Fruit fly (Drosophila melanogaster) whole organism, embryonic: Measurements from ENCODE around the gene beta4GalT7.

ENCODE experiments used
- Abd-B ChIP-seq: fragments of 200-800 bp; sonication (Bioruptor generic); optimal IDR thresholded peaks from 2 replicates; lab custom pipeline; 2018; ENCODE audit warnings: missing biosample characterization, mild to moderate bottlenecking, missing genetic modification characterization, moderate library complexity
- Antp ChIP-seq: fragments of 200-800 bp; sonication (Bioruptor generic); optimal IDR thresholded peaks from 3 replicates; lab custom pipeline; 2016; ENCODE audit warnings: missing biosample characterization, missing genetic modification characterization
- Atf6 ChIP-seq: fragments of 200-800 bp; sonication (Bioruptor generic); IDR thresholded peaks from 2 replicates; pipeline ENCODE4 v1.3.6; 2022; ENCODE audit warnings: missing biosample characterization, missing genetic modification characterization
- CG12299 ChIP-seq: fragments of 200-800 bp; sonication (Bioruptor generic); optimal IDR thresholded peaks from 2 replicates; lab custom pipeline; 2018; ENCODE audit warnings: missing biosample characterization, mild to moderate bottlenecking, missing genetic modification characterization
- CG12942 ChIP-seq: fragments of 200-800 bp; sonication (Bioruptor generic); optimal IDR thresholded peaks from 3 replicates; lab custom pipeline; 2016; ENCODE audit warnings: missing biosample characterization, missing genetic modification characterization
- CG13775 ChIP-seq: fragments of 200-800 bp; sonication (Bioruptor generic); optimal IDR thresholded peaks from 3 replicates; lab custom pipeline; 2017; ENCODE audit warnings: missing biosample characterization, mild to moderate bottlenecking, missing genetic modification characterization
- CG15514 ChIP-seq: fragments of 200-800 bp; sonication (Bioruptor generic); optimal IDR thresholded peaks from 3 replicates; lab custom pipeline; 2017; ENCODE audit warnings: missing biosample characterization, missing genetic modification characterization, mild to moderate bottlenecking, moderate library complexity, missing genetic modification reagents
- CG15696 ChIP-seq: fragments of 200-800 bp; sonication (Bioruptor generic); optimal IDR thresholded peaks from 2 replicates; lab custom pipeline; 2019; ENCODE audit warnings: missing biosample characterization, mild to moderate bottlenecking, missing genetic modification characterization, moderate library complexity
- CG16779 ChIP-seq: fragments of 200-800 bp; sonication (Bioruptor generic); IDR thresholded peaks from 2 replicates; pipeline ENCODE4 v1.3.6; 2022; ENCODE audit warnings: missing biosample characterization, missing genetic modification characterization
- CG30403 ChIP-seq: fragments of 200-800 bp; sonication (Bioruptor generic); optimal IDR thresholded peaks from 3 replicates; lab custom pipeline; 2016; ENCODE audit warnings: missing biosample characterization, missing genetic modification characterization
- CG32532 ChIP-seq: fragments of 200-800 bp; sonication (Bioruptor generic); IDR thresholded peaks from 2 replicates; pipeline ENCODE4 v1.3.6; 2022; ENCODE audit warnings: missing biosample characterization, missing genetic modification characterization
- CG3281 ChIP-seq: fragments of 200-800 bp; sonication (Bioruptor generic); optimal IDR thresholded peaks from 3 replicates; lab custom pipeline; 2017; ENCODE audit warnings: missing biosample characterization, mild to moderate bottlenecking, missing genetic modification characterization
- CG4328 ChIP-seq: fragments of 200-800 bp; sonication (Bioruptor generic); optimal IDR thresholded peaks from 3 replicates; lab custom pipeline; 2017; ENCODE audit warnings: missing biosample characterization, missing genetic modification reagents, missing genetic modification characterization
- CG6689 ChIP-seq: fragments of 200-800 bp; sonication (Bioruptor generic); IDR thresholded peaks from 2 replicates; pipeline ENCODE4 v1.3.6; 2022; ENCODE audit warnings: missing biosample characterization, missing genetic modification characterization
- CG6765 ChIP-seq: fragments of 200-800 bp; sonication (Bioruptor generic); optimal IDR thresholded peaks from 3 replicates; lab custom pipeline; 2017; ENCODE audit warnings: missing biosample characterization, mild to moderate bottlenecking, missing genetic modification characterization
- CG7556 ChIP-seq: fragments of 200-800 bp; sonication (Bioruptor generic); optimal IDR thresholded peaks from 2 replicates; lab custom pipeline; 2017; ENCODE audit warnings: missing biosample characterization, mild to moderate bottlenecking, missing genetic modification characterization
- CG7786 ChIP-seq: fragments of 200-800 bp; sonication (Bioruptor generic); optimal IDR thresholded peaks from 2 replicates; lab custom pipeline; 2016; ENCODE audit warnings: missing biosample characterization, missing genetic modification characterization
- CG9437 ChIP-seq: fragments of 200-800 bp; sonication (Bioruptor generic); optimal IDR thresholded peaks from 2 replicates; lab custom pipeline; 2018; ENCODE audit warnings: missing biosample characterization, mild to moderate bottlenecking, missing genetic modification characterization
- CG9609 ChIP-seq: fragments of 200-800 bp; sonication (Bioruptor generic); optimal IDR thresholded peaks from 3 replicates; lab custom pipeline; 2016; ENCODE audit warnings: missing biosample characterization, missing genetic modification characterization
- Dfd ChIP-seq, 2 experiments: fragments of >200 bp; optimal IDR thresholded peaks; 2 replicates each; lab custom pipeline; 2017; ENCODE audit warnings: missing biosample characterization in 2 of 2, missing genetic modification characterization in 2 of 2
- Ets65A ChIP-seq: fragments of 200-800 bp; sonication (Bioruptor generic); peaks from one replicate; lab custom pipeline; 2016; ENCODE audit warnings: missing biosample characterization, missing genetic modification characterization
- Fer2 ChIP-seq: fragments of 200-800 bp; sonication (Bioruptor generic); optimal IDR thresholded peaks from 2 replicates; lab custom pipeline; 2018; ENCODE audit warnings: missing biosample characterization, mild to moderate bottlenecking, missing genetic modification characterization, moderate library complexity
- HLH54F ChIP-seq: fragments of 200-800 bp; sonication (Bioruptor generic); optimal IDR thresholded peaks from 3 replicates; lab custom pipeline; 2016; ENCODE audit warnings: missing biosample characterization, missing genetic modification characterization
- Meics ChIP-seq: fragments of 200-800 bp; sonication (Bioruptor generic); optimal IDR thresholded peaks from 2 replicates; lab custom pipeline; 2017; ENCODE audit warnings: missing biosample characterization, mild to moderate bottlenecking, missing genetic modification characterization
- Rx ChIP-seq: fragments of 200-800 bp; sonication (Bioruptor generic); IDR thresholded peaks from 2 replicates; pipeline ENCODE4 v1.3.6; 2022; ENCODE audit warnings: missing biosample characterization, missing genetic modification characterization
- Tbp ChIP-seq: fragments of >200 bp; optimal IDR thresholded peaks from 2 replicates; lab custom pipeline; 2018; ENCODE audit warnings: missing biosample characterization, missing genetic modification characterization
- Vsx1 ChIP-seq: fragments of 200-800 bp; sonication (Bioruptor generic); optimal IDR thresholded peaks from 2 replicates; lab custom pipeline; 2017; ENCODE audit warnings: missing biosample characterization, mild to moderate bottlenecking, missing genetic modification characterization, missing genetic modification reagents
- Xbp1 ChIP-seq: fragments of 200-800 bp; sonication (Bioruptor generic); optimal IDR thresholded peaks from 3 replicates; lab custom pipeline; 2016; ENCODE audit warnings: missing biosample characterization, mild to moderate bottlenecking, missing genetic modification characterization
- aop ChIP-seq: fragments of 200-800 bp; sonication (Bioruptor generic); IDR thresholded peaks from 2 replicates; pipeline ENCODE4 v1.3.6; 2022; ENCODE audit warnings: missing biosample characterization, missing genetic modification characterization
- ap ChIP-seq: fragments of 200-800 bp; sonication (Bioruptor generic); IDR thresholded peaks from 2 replicates; pipeline ENCODE4 v1.3.6; 2022; ENCODE audit warnings: missing biosample characterization, missing genetic modification characterization
- az2 ChIP-seq: fragments of 200-800 bp; sonication (Bioruptor generic); optimal IDR thresholded peaks from 3 replicates; lab custom pipeline; 2016; ENCODE audit warnings: missing biosample characterization, missing genetic modification characterization
- bigmax ChIP-seq: fragments of 200-800 bp; sonication (Bioruptor generic); optimal IDR thresholded peaks from 2 replicates; lab custom pipeline; 2018; ENCODE audit warnings: missing biosample characterization, mild to moderate bottlenecking, missing genetic modification characterization
- crol ChIP-seq: fragments of 200-800 bp; sonication (Bioruptor generic); IDR thresholded peaks from 2 replicates; pipeline ENCODE4 v1.3.6; 2022; ENCODE audit warnings: missing biosample characterization, missing genetic modification characterization
- dm ChIP-seq: fragments of 200-800 bp; sonication (Bioruptor generic); optimal IDR thresholded peaks from 3 replicates; lab custom pipeline; 2016; ENCODE audit warnings: missing biosample characterization, missing genetic modification characterization
- grn ChIP-seq: fragments of 200-800 bp; sonication (Bioruptor generic); optimal IDR thresholded peaks from 3 replicates; lab custom pipeline; 2017; ENCODE audit warnings: missing biosample characterization, missing genetic modification characterization
- gsb ChIP-seq: fragments of 200-800 bp; sonication (Bioruptor generic); IDR thresholded peaks from 2 replicates; pipeline ENCODE4 v1.3.6; 2022; ENCODE audit warnings: missing biosample characterization, missing genetic modification characterization
- ham ChIP-seq: fragments of 200-800 bp; sonication (Bioruptor generic); IDR thresholded peaks from 2 replicates; pipeline ENCODE4 v1.3.6; 2022; ENCODE audit warnings: missing biosample characterization, missing genetic modification characterization
- ind ChIP-seq: fragments of 200-800 bp; sonication (Bioruptor generic); optimal IDR thresholded peaks from 3 replicates; lab custom pipeline; 2016; ENCODE audit warnings: missing biosample characterization, missing genetic modification characterization
- kay ChIP-seq: fragments of 200-800 bp; sonication (Bioruptor generic); optimal IDR thresholded peaks from 2 replicates; lab custom pipeline; 2016; ENCODE audit warnings: missing biosample characterization, missing genetic modification characterization
- pan ChIP-seq, 4 experiments: fragments of >200 bp in 3 of 4; fragments of 200-800 bp in 1 of 4; sonication (Bioruptor generic) in 1 of 4; optimal IDR thresholded peaks in 3 of 4; IDR thresholded peaks in 1 of 4; 2 replicates each; pipeline versions ENCODE4 v1.3.6 to Lab custom; 2017 to 2022; ENCODE audit warnings: missing biosample characterization in 2 of 4, missing genetic modification characterization in 2 of 4, mixed read lengths in 1 of 4
- pb ChIP-seq: fragments of 200-800 bp; sonication (Bioruptor generic); optimal IDR thresholded peaks from 3 replicates; lab custom pipeline; 2016; ENCODE audit warnings: missing biosample characterization, missing genetic modification characterization
- pho ChIP-seq: fragments of 200-800 bp; sonication (Bioruptor generic); optimal IDR thresholded peaks from 2 replicates; lab custom pipeline; 2016; ENCODE audit warnings: missing biosample characterization, missing genetic modification characterization
- pros ChIP-seq: fragments of 200-800 bp; sonication (Bioruptor generic); optimal IDR thresholded peaks from 3 replicates; lab custom pipeline; 2019; ENCODE audit warnings: missing biosample characterization, mild to moderate bottlenecking, missing genetic modification characterization, moderate library complexity
- sd ChIP-seq: fragments of 200-800 bp; sonication (Bioruptor generic); optimal IDR thresholded peaks from 3 replicates; lab custom pipeline; 2018; ENCODE audit warnings: missing biosample characterization, mild to moderate bottlenecking, missing genetic modification characterization, moderate library complexity
- slbo ChIP-seq: fragments of 200-800 bp; sonication (Bioruptor generic); IDR thresholded peaks from 2 replicates; pipeline ENCODE4 v1.3.6; 2022; ENCODE audit warnings: missing biosample characterization, missing genetic modification characterization
- sug ChIP-seq: fragments of 200-800 bp; optimal IDR thresholded peaks from 2 replicates; lab custom pipeline; 2019; ENCODE audit warnings: missing biosample characterization, mild to moderate bottlenecking, missing genetic modification characterization, moderate library complexity
- tx ChIP-seq: fragments of 200-800 bp; sonication (Bioruptor generic); optimal IDR thresholded peaks from 2 replicates; lab custom pipeline; 2016; ENCODE audit warnings: missing biosample characterization, missing genetic modification characterization
- zfh1 ChIP-seq: fragments of 200-800 bp; sonication (Bioruptor generic); IDR thresholded peaks from 3 replicates; pipeline ENCODE4 v1.3.6; 2022; ENCODE audit warnings: missing biosample characterization, missing genetic modification characterization
- zfh2 ChIP-seq: fragments of 200-800 bp; sonication (Bioruptor generic); optimal IDR thresholded peaks from 2 replicates; lab custom pipeline; 2016; ENCODE audit warnings: missing biosample characterization, missing genetic modification characterization

Gene beta4GalT7

dm6 chr3R:25027281-25028219 is 4.5 kb downstream of the beta4GalT7 start (continued):
- TF ChIP-seq kay (GFP tag; lab: Kevin White, UChicago): peak; percentile 50
- peak; percentile 14 for TF ChIP-seq CG15514
- TF ChIP-seq Fer2 (tag; lab: Kevin White, UChicago): no peak
- TF ChIP-seq aop (GFP tag; lab: Robert Waterston, UW): no peak
- peak; percentile 10 for TF ChIP-seq zfh2
- peak; percentile 63 for TF ChIP-seq grn
- peak; percentile 26; the same call in 1 of the 2 replicates for TF ChIP-seq slbo (GFP tag; lab: Robert Waterston, UW)
- no peak for TF ChIP-seq CG12942 (GFP tag; lab: Kevin White, UChicago)
- TF ChIP-seq dm (GFP tag; lab: Kevin White, UChicago): no peak
- peak; percentile 61 for TF ChIP-seq CG9437 (GFP tag; lab: Kevin White, UChicago)
- TF ChIP-seq Dfd (GFP tag; optimal IDR thresholded peaks at IDR 0.05; lab: Kevin White, UChicago): no peak
- TF ChIP-seq zfh1 (GFP tag; lab: Robert Waterston, UW): no peak
- no peak for TF ChIP-seq bigmax (GFP tag; lab: Kevin White, UChicago)
- peak; percentile 23 for TF ChIP-seq CG4328 (GFP tag; lab: Kevin White, UChicago)
- TF ChIP-seq Xbp1 (GFP tag; lab: Kevin White, UChicago): no peak
- TF ChIP-seq pb (GFP tag; lab: Kevin White, UChicago): peak; percentile 60
- TF ChIP-seq Atf6 (GFP tag; lab: Robert Waterston, UW): peak; percentile 32; the same call in 1 of the 2 replicates
- no peak for TF ChIP-seq ind (GFP tag; lab: Kevin White, UChicago)
- TF ChIP-seq CG15696 (tag; lab: Kevin White, UChicago): no peak
- no peak for TF ChIP-seq ham (GFP tag; lab: Robert Waterston, UW)
- peak; percentile 72 for TF ChIP-seq sd
- no peak for TF ChIP-seq tx
- TF ChIP-seq Vsx1 (GFP tag; lab: Kevin White, UChicago): no peak
- TF ChIP-seq CG3281: peak; percentile 72
- TF ChIP-seq CG6689 (GFP tag; lab: Robert Waterston, UW): 0 out of 2 replicates have a peak, but pooled peaks have one; percentile 28
- TF ChIP-seq sug (tag; lab: Kevin White, UChicago): peak; percentile 70
- peak; percentile 17 for TF ChIP-seq CG12299 (tag; lab: Kevin White, UChicago)
- TF ChIP-seq pan (optimal IDR thresholded peaks at IDR 0.05; lab: Kevin White, UChicago): no peak
- peak in 1 of 2 experiments; percentile 9 for TF ChIP-seq pan (GFP tag; optimal IDR thresholded peaks at IDR 0.05 in 1 of 2, IDR thresholded peaks at IDR 0.05 in 1 of 2)
- peak; percentile 75 for TF ChIP-seq Meics (GFP tag; lab: Kevin White, UChicago)
- no peak for TF ChIP-seq Antp
- TF ChIP-seq CG7556 (GFP tag; lab: Kevin White, UChicago): no peak
- no peak for TF ChIP-seq gsb
- no peak for TF ChIP-seq crol (GFP tag; lab: Robert Waterston, UW)
- peak; percentile 45 for TF ChIP-seq HLH54F (GFP tag; lab: Kevin White, UChicago)
- peak; percentile 44 for TF ChIP-seq pho (GFP tag; lab: Kevin White, UChicago)
- TF ChIP-seq Ets65A (GFP tag; lab: Kevin White, UChicago): peak; percentile 90
- TF ChIP-seq CG13775 (GFP tag; lab: Kevin White, UChicago): peak; percentile 33
- peak; percentile 36 for TF ChIP-seq CG7786 (GFP tag; lab: Kevin White, UChicago)
- TF ChIP-seq CG9609 (GFP tag; lab: Kevin White, UChicago): peak; percentile 9
- peak; percentile 54 for TF ChIP-seq CG6765 (GFP tag; lab: Kevin White, UChicago)
- peak; percentile 2 for TF ChIP-seq az2 (GFP tag; lab: Kevin White, UChicago)
- TF ChIP-seq CG32532 (GFP tag; lab: Robert Waterston, UW): no peak
- TF ChIP-seq ap (GFP tag; lab: Robert Waterston, UW): no peak
- no peak for TF ChIP-seq Tbp (GFP tag; lab: Kevin White, UChicago)
- TF ChIP-seq pros (GFP tag; lab: Kevin White, UChicago): peak; percentile 4
- TF ChIP-seq CG16779: no peak
- peak; percentile 51 for TF ChIP-seq CG30403 (GFP tag; lab: Kevin White, UChicago)
- TF ChIP-seq Abd-B (GFP tag; lab: Kevin White, UChicago): no peak
- TF ChIP-seq Rx: no peak
